Fruit fly (Drosophila melanogaster) whole organism, embryonic: ENCODE data around the gene CG4301.

Experiments
- ATbp ChIP-seq: fragments of 200-800 bp; sonication (Bioruptor generic); optimal IDR thresholded peaks from 2 replicates; lab custom pipeline; 2017; ENCODE audit warnings: missing biosample characterization, mild to moderate bottlenecking, missing genetic modification characterization, missing genetic modification reagents
- Atf6 ChIP-seq: fragments of 200-800 bp; sonication (Bioruptor generic); IDR thresholded peaks from 2 replicates; pipeline ENCODE4 v1.3.6; 2022; ENCODE audit warnings: missing biosample characterization, missing genetic modification characterization
- CG10209 ChIP-seq: fragments of 200-800 bp; sonication (Bioruptor generic); optimal IDR thresholded peaks from 3 replicates; lab custom pipeline; 2017; ENCODE audit warnings: missing biosample characterization, mild to moderate bottlenecking, missing genetic modification characterization, missing genetic modification reagents
- CG10267 ChIP-seq: fragments of 200-800 bp; sonication (Bioruptor generic); optimal IDR thresholded peaks from 2 replicates; lab custom pipeline; 2018; ENCODE audit warnings: missing biosample characterization, mild to moderate bottlenecking, missing genetic modification characterization, moderate library complexity
- CG10979 ChIP-seq: fragments of 200-800 bp; sonication (Bioruptor generic); optimal IDR thresholded peaks from 2 replicates; lab custom pipeline; 2018; ENCODE audit warnings: missing biosample characterization, mild to moderate bottlenecking, missing genetic modification characterization, moderate library complexity
- CG11456 ChIP-seq: fragments of 200-800 bp; sonication (Bioruptor generic); IDR thresholded peaks from 3 replicates; pipeline ENCODE4 v1.3.6; 2022; ENCODE audit warnings: missing biosample characterization, missing genetic modification characterization
- CG11560 ChIP-seq: fragments of 200-800 bp; sonication (Bioruptor generic); IDR thresholded peaks from 3 replicates; pipeline ENCODE4 v1.3.6; 2022; ENCODE audit warnings: missing biosample characterization, missing genetic modification characterization
- CG15011 ChIP-seq: fragments of 200-800 bp; sonication (Bioruptor generic); optimal IDR thresholded peaks from 3 replicates; lab custom pipeline; 2018; ENCODE audit warnings: missing biosample characterization, mild to moderate bottlenecking, missing genetic modification characterization
- CG15696 ChIP-seq: fragments of 200-800 bp; sonication (Bioruptor generic); optimal IDR thresholded peaks from 2 replicates; lab custom pipeline; 2019; ENCODE audit warnings: missing biosample characterization, mild to moderate bottlenecking, missing genetic modification characterization, moderate library complexity
- CG1602 ChIP-seq: fragments of 200-800 bp; sonication (Bioruptor generic); optimal IDR thresholded peaks from 3 replicates; lab custom pipeline; 2016; ENCODE audit warnings: missing biosample characterization, missing genetic modification characterization
- CG18619 ChIP-seq: fragments of 200-800 bp; sonication (Bioruptor generic); optimal IDR thresholded peaks from 3 replicates; lab custom pipeline; 2017; ENCODE audit warnings: missing biosample characterization, mild to moderate bottlenecking, missing genetic modification characterization
- CG18764 ChIP-seq: fragments of 200-800 bp; sonication (Bioruptor generic); optimal IDR thresholded peaks from 3 replicates; lab custom pipeline; 2016; ENCODE audit warnings: missing biosample characterization, missing genetic modification characterization
- CG2199 ChIP-seq: fragments of 200-800 bp; sonication (Bioruptor generic); IDR thresholded peaks from 3 replicates; pipeline ENCODE4 v1.3.6; 2022; ENCODE audit warnings: missing biosample characterization, missing genetic modification characterization
- CG30020 ChIP-seq: fragments of 200-800 bp; optimal IDR thresholded peaks from 2 replicates; lab custom pipeline; 2019; ENCODE audit warnings: missing biosample characterization, mild to moderate bottlenecking, missing genetic modification characterization, moderate library complexity
- CG30403 ChIP-seq: fragments of 200-800 bp; sonication (Bioruptor generic); optimal IDR thresholded peaks from 3 replicates; lab custom pipeline; 2016; ENCODE audit warnings: missing biosample characterization, missing genetic modification characterization
- CG31388 ChIP-seq: fragments of 200-800 bp; sonication (Bioruptor generic); optimal IDR thresholded peaks from 2 replicates; lab custom pipeline; 2016; ENCODE audit warnings: missing biosample characterization, missing genetic modification characterization
- CG3163 ChIP-seq: fragments of 200-800 bp; sonication (Bioruptor generic); optimal IDR thresholded peaks from 3 replicates; lab custom pipeline; 2016; ENCODE audit warnings: missing biosample characterization, missing genetic modification characterization
- CG33213 ChIP-seq: fragments of 200-800 bp; sonication (Bioruptor generic); optimal IDR thresholded peaks from 3 replicates; lab custom pipeline; 2016; ENCODE audit warnings: missing biosample characterization, missing genetic modification characterization
- CG4328 ChIP-seq: fragments of 200-800 bp; sonication (Bioruptor generic); optimal IDR thresholded peaks from 3 replicates; lab custom pipeline; 2017; ENCODE audit warnings: missing biosample characterization, missing genetic modification reagents, missing genetic modification characterization
- CG4820 ChIP-seq: fragments of 200-800 bp; sonication (Bioruptor generic); optimal IDR thresholded peaks from 3 replicates; lab custom pipeline; 2016; ENCODE audit warnings: missing biosample characterization, missing genetic modification characterization
- CG5245 ChIP-seq: fragments of 200-800 bp; sonication (Bioruptor generic); optimal IDR thresholded peaks from 3 replicates; lab custom pipeline; 2016; ENCODE audit warnings: missing biosample characterization, missing genetic modification characterization
- CG6175 ChIP-seq: fragments of 200-800 bp; sonication (Bioruptor generic); IDR thresholded peaks from 3 replicates; pipeline ENCODE4 v1.3.6; 2022; ENCODE audit warnings: missing biosample characterization, missing genetic modification characterization
- CG6689 ChIP-seq: fragments of 200-800 bp; sonication (Bioruptor generic); IDR thresholded peaks from 2 replicates; pipeline ENCODE4 v1.3.6; 2022; ENCODE audit warnings: missing biosample characterization, missing genetic modification characterization
- CG8388 ChIP-seq: fragments of 200-800 bp; sonication (Bioruptor generic); optimal IDR thresholded peaks from 2 replicates; lab custom pipeline; 2019; ENCODE audit warnings: missing biosample characterization, mild to moderate bottlenecking, missing genetic modification characterization, moderate library complexity
- D19B ChIP-seq: fragments of 200-800 bp; sonication (Bioruptor generic); optimal IDR thresholded peaks from 2 replicates; lab custom pipeline; 2017; ENCODE audit warnings: missing biosample characterization, mild to moderate bottlenecking, missing genetic modification characterization
- Dbx ChIP-seq: fragments of 200-800 bp; sonication (Bioruptor generic); IDR thresholded peaks from 3 replicates; pipeline ENCODE4 v1.3.6; 2022; ENCODE audit warnings: missing biosample characterization, missing genetic modification characterization
- Deaf1 ChIP-seq: fragments of 200-800 bp; optimal IDR thresholded peaks from 3 replicates; lab custom pipeline; 2019; ENCODE audit warnings: missing biosample characterization, mild to moderate bottlenecking, missing genetic modification characterization, moderate library complexity
- Dref ChIP-seq: fragments of 200-800 bp; sonication (Bioruptor generic); IDR thresholded peaks from 2 replicates; pipeline ENCODE4 v1.3.6; 2022; ENCODE audit warnings: missing biosample characterization, missing genetic modification characterization
- GATAe ChIP-seq: fragments of 200-800 bp; sonication (Bioruptor generic); conservative IDR thresholded peaks from 2 replicates; pipeline ENCODE4 v1.3.6; 2022; ENCODE audit warnings: missing biosample characterization, missing genetic modification characterization
- HmgZ ChIP-seq: fragments of 200-800 bp; sonication (Bioruptor generic); optimal IDR thresholded peaks from 2 replicates; lab custom pipeline; 2018; ENCODE audit warnings: missing biosample characterization, mild to moderate bottlenecking, missing genetic modification characterization
- Hr78 ChIP-seq, 2 experiments: fragments of 200-800 bp in 1 of 2; fragments of >200 bp in 1 of 2; sonication (Bioruptor generic) in 1 of 2; optimal IDR thresholded peaks; 2 replicates each; lab custom pipeline; 2017 to 2019; ENCODE audit warnings: missing biosample characterization in 2 of 2, missing genetic modification characterization in 2 of 2, mild to moderate bottlenecking in 1 of 2, moderate library complexity in 1 of 2
- Meics ChIP-seq: fragments of 200-800 bp; sonication (Bioruptor generic); optimal IDR thresholded peaks from 2 replicates; lab custom pipeline; 2017; ENCODE audit warnings: missing biosample characterization, mild to moderate bottlenecking, missing genetic modification characterization
- NK7.1 ChIP-seq: fragments of 200-800 bp; sonication (Bioruptor generic); optimal IDR thresholded peaks from 3 replicates; lab custom pipeline; 2016; ENCODE audit warnings: missing biosample characterization, missing genetic modification characterization
- Scr ChIP-seq: fragments of 200-800 bp; sonication (Bioruptor generic); IDR thresholded peaks from 2 replicates; pipeline ENCODE4 v1.3.6; 2022; ENCODE audit warnings: missing biosample characterization, missing genetic modification characterization; ENCODE audit not compliant: partially characterized antibody
- Sox102F ChIP-seq: fragments of 200-800 bp; sonication (Bioruptor generic); optimal IDR thresholded peaks from 2 replicates; lab custom pipeline; 2018; ENCODE audit warnings: missing biosample characterization, mild to moderate bottlenecking, missing genetic modification characterization, moderate library complexity
- Trl ChIP-seq, 3 experiments: fragments of >200 bp in 2 of 3; fragments of 200-800 bp in 1 of 3; sonication (Bioruptor generic) in 1 of 3; optimal IDR thresholded peaks; 2 replicates in 1 of 3; 3 replicates in 2 of 3; lab custom pipeline; 2016 to 2017; ENCODE audit warnings: missing biosample characterization in 1 of 3, missing genetic modification characterization in 1 of 3
- Vsx1 ChIP-seq: fragments of 200-800 bp; sonication (Bioruptor generic); optimal IDR thresholded peaks from 2 replicates; lab custom pipeline; 2017; ENCODE audit warnings: missing biosample characterization, mild to moderate bottlenecking, missing genetic modification characterization, missing genetic modification reagents
- YL-1 ChIP-seq: fragments of 200-800 bp; sonication (Bioruptor generic); optimal IDR thresholded peaks from 3 replicates; lab custom pipeline; 2017; ENCODE audit warnings: missing biosample characterization, mild to moderate bottlenecking, missing genetic modification characterization
- ash1 ChIP-seq: fragments of 200-800 bp; sonication (Bioruptor generic); optimal IDR thresholded peaks from 2 replicates; lab custom pipeline; 2018; ENCODE audit warnings: missing biosample characterization, mild to moderate bottlenecking, missing genetic modification characterization
- bbx ChIP-seq: fragments of 200-800 bp; sonication (Bioruptor generic); IDR thresholded peaks from 2 replicates; pipeline ENCODE4 v1.3.6; 2022; ENCODE audit warnings: missing biosample characterization, missing genetic modification characterization; ENCODE audit not compliant: partially characterized antibody
- da ChIP-seq: fragments of 200-800 bp; sonication (Bioruptor generic); optimal IDR thresholded peaks from 2 replicates; lab custom pipeline; 2016; ENCODE audit warnings: missing biosample characterization, missing genetic modification characterization
- fd64A ChIP-seq: fragments of 200-800 bp; sonication (Bioruptor generic); optimal IDR thresholded peaks from 3 replicates; lab custom pipeline; 2018; ENCODE audit warnings: missing biosample characterization, mild to moderate bottlenecking, missing genetic modification characterization
- lola ChIP-seq, 3 experiments: fragments of >200 bp in 2 of 3; fragments of 200-800 bp in 1 of 3; sonication (Bioruptor generic) in 1 of 3; optimal IDR thresholded peaks; 2 replicates each; lab custom pipeline; 2017 to 2019; ENCODE audit warnings: missing biosample characterization in 3 of 3, missing genetic modification characterization in 3 of 3, mild to moderate bottlenecking in 1 of 3, moderate library complexity in 1 of 3
- lov ChIP-seq, 2 experiments: fragments of 200-800 bp in 1 of 2; fragments of >200 bp in 1 of 2; sonication (Bioruptor generic) in 1 of 2; IDR thresholded peaks in 1 of 2; optimal IDR thresholded peaks in 1 of 2; 2 replicates in 1 of 2; 3 replicates in 1 of 2; pipeline versions ENCODE4 v1.3.6 to Lab custom; 2017 to 2022; ENCODE audit warnings: missing biosample characterization in 1 of 2, missing genetic modification characterization in 1 of 2
- pb ChIP-seq: fragments of 200-800 bp; sonication (Bioruptor generic); optimal IDR thresholded peaks from 3 replicates; lab custom pipeline; 2016; ENCODE audit warnings: missing biosample characterization, missing genetic modification characterization
- pho ChIP-seq: fragments of 200-800 bp; sonication (Bioruptor generic); optimal IDR thresholded peaks from 2 replicates; lab custom pipeline; 2016; ENCODE audit warnings: missing biosample characterization, missing genetic modification characterization
- ranshi ChIP-seq: fragments of 200-800 bp; sonication (Bioruptor generic); IDR thresholded peaks from 2 replicates; pipeline ENCODE4 v1.3.6; 2022; ENCODE audit warnings: missing biosample characterization, missing genetic modification characterization
- slbo ChIP-seq: fragments of 200-800 bp; sonication (Bioruptor generic); IDR thresholded peaks from 2 replicates; pipeline ENCODE4 v1.3.6; 2022; ENCODE audit warnings: missing biosample characterization, missing genetic modification characterization

Gene CG4301

dm6 chrX:16358670-16359320 lies 46.5 kb upstream of the CG4301 start, which contains the start of the genes U2af50 and PIG-Q (continued):
- TF ChIP-seq ash1 (GFP tag; lab: Kevin White, UChicago) (no peak), CG3163 (GFP tag; lab: Kevin White, UChicago) (peak; percentile 32), CG11560 (tag; lab: Robert Waterston, UW) (peak; percentile 73), Dref (GFP tag; lab: Robert Waterston, UW) (peak; percentile 74), CG33213 (peak; percentile 32), lov (optimal IDR thresholded peaks at IDR 0.05; lab: Kevin White, UChicago) (no peak), lov (GFP tag; IDR thresholded peaks at IDR 0.05; lab: Robert Waterston, UW) (no peak; the same call in 2 of the 3 replicates), CG31388 (GFP tag; lab: Kevin White, UChicago) (peak; percentile 76), CG4820 (peak; percentile 86), CG6175 (no peak), CG10209 (peak; percentile 93), CG18764 (GFP tag; lab: Kevin White, UChicago) (peak; percentile 91), CG18619 (peak; percentile 92), Atf6 (GFP tag; lab: Robert Waterston, UW) (peak; percentile 88), fd64A (GFP tag; lab: Kevin White, UChicago) (no peak), Scr (GFP tag; lab: Robert Waterston, UW) (peak; percentile 57), ranshi (GFP tag; lab: Robert Waterston, UW) (peak; percentile 89), Meics (peak; percentile 92), CG11456 (GFP tag; lab: Robert Waterston, UW) (no peak), bbx (GFP tag; lab: Robert Waterston, UW) (no peak), HmgZ (tag; lab: Kevin White, UChicago) (peak; percentile 94), D19B (GFP tag; lab: Kevin White, UChicago) (peak; percentile 80), CG15696 (peak; percentile 92), pho (GFP tag; lab: Kevin White, UChicago) (peak; percentile 54), GATAe (GFP tag; lab: Robert Waterston, UW) (peak; percentile 71), ATbp (GFP tag; lab: Kevin White, UChicago) (peak; percentile 89), Trl (optimal IDR thresholded peaks at IDR 0.05; lab: Kevin White, UChicago) (no peak), Trl (GFP tag; optimal IDR thresholded peaks at IDR 0.05; lab: Kevin White, UChicago) (peak; percentile 51), Hr78 (GFP tag; optimal IDR thresholded peaks at IDR 0.05; lab: Kevin White, UChicago) (no peak), Deaf1 (peak; percentile 78), Sox102F (GFP tag; lab: Kevin White, UChicago) (peak; percentile 95), CG15011 (no peak), da (GFP tag; lab: Kevin White, UChicago) (no peak), NK7.1 (GFP tag; lab: Kevin White, UChicago) (peak; percentile 46), CG10267 (tag; lab: Kevin White, UChicago) (peak; percentile 87), YL-1 (GFP tag; lab: Kevin White, UChicago) (peak; percentile 51), CG10979 (tag; lab: Kevin White, UChicago) (peak; percentile 92), CG2199 (peak; percentile 93), CG6689 (GFP tag; lab: Robert Waterston, UW) (peak; percentile 100), CG30020 (peak; percentile 98), CG5245 (peak; percentile 83), Vsx1 (GFP tag; lab: Kevin White, UChicago) (no peak), CG8388 (GFP tag; lab: Kevin White, UChicago) (peak; percentile 93), slbo (no peak; the same call in 1 of the 2 replicates), CG4328 (peak; percentile 82), Dbx (GFP tag; lab: Robert Waterston, UW) (peak; percentile 94), lola (GFP tag; optimal IDR thresholded peaks at IDR 0.05; lab: Kevin White, UChicago) (peak in 1 of 3 experiments; percentile 92), CG30403 (GFP tag; lab: Kevin White, UChicago) (peak; percentile 87), pb (GFP tag; lab: Kevin White, UChicago) (no peak), CG1602 (GFP tag; lab: Kevin White, UChicago) (peak; percentile 90)
